Worm (Caenorhabditis elegans) whole organism, L4 larva: Measurements from ENCODE around the gene skr-19.

Source experiments
- F10B5.3 ChIP-seq: sonication (generic microtip); optimal IDR thresholded peaks from 2 replicates; lab custom pipeline; 2016; ENCODE audit warnings: mild to moderate bottlenecking, missing genetic modification characterization, missing compliant biosample characterization
- F26F4.8 ChIP-seq: fragments of 200-800 bp; sonication (Bioruptor generic); conservative IDR thresholded peaks from 2 replicates; pipeline ENCODE4 v1.3.6; 2022; ENCODE audit warnings: missing genetic modification characterization, missing compliant biosample characterization
- F49E8.2 ChIP-seq: sonication (generic microtip); optimal IDR thresholded peaks from 2 replicates; lab custom pipeline; 2016; ENCODE audit warnings: missing compliant biosample characterization, mild to moderate bottlenecking, missing genetic modification characterization, borderline replicate concordance
- Y48G9A.11 ChIP-seq: fragments of 200-800 bp; sonication (Bioruptor generic); IDR thresholded peaks from 2 replicates; pipeline ENCODE4 v1.3.6; 2022; ENCODE audit warnings: missing genetic modification reagents, missing genetic modification characterization, missing compliant biosample characterization
- ceh-32 ChIP-seq: sonication (generic microtip); optimal IDR thresholded peaks from 2 replicates; lab custom pipeline; 2016; ENCODE audit warnings: mild to moderate bottlenecking, missing genetic modification characterization, missing compliant biosample characterization; ENCODE audit not compliant: poor library complexity
- ceh-44 ChIP-seq: fragments of 200-800 bp; sonication (Bioruptor generic); IDR thresholded peaks from 2 replicates; pipeline ENCODE4 v1.3.6; 2022; ENCODE audit warnings: missing genetic modification reagents, missing genetic modification characterization, missing compliant biosample characterization
- ces-1 ChIP-seq: fragments of 150-350 bp; sonication (generic microtip); optimal IDR thresholded peaks from 4 replicates; lab custom pipeline; 2014; ENCODE audit warnings: missing biosample characterization, missing genetic modification reagents, missing genetic modification characterization
- daf-12 ChIP-seq: fragments of 150-350 bp; optimal IDR thresholded peaks from 2 replicates; lab custom pipeline; 2014; ENCODE audit warnings: missing biosample characterization, missing genetic modification reagents, missing genetic modification characterization
- dmd-9 ChIP-seq: fragments of 200-800 bp; sonication (Bioruptor generic); IDR thresholded peaks from 2 replicates; pipeline ENCODE4 v1.3.6; 2022; ENCODE audit warnings: missing genetic modification reagents, missing genetic modification characterization, missing compliant biosample characterization
- duxl-1 ChIP-seq: sonication (generic microtip); optimal IDR thresholded peaks from 2 replicates; lab custom pipeline; 2016; ENCODE audit warnings: mild to moderate bottlenecking, missing genetic modification characterization, moderate library complexity, missing compliant biosample characterization; ENCODE audit not compliant: poor library complexity
- dve-1 ChIP-seq: sonication (generic microtip); optimal IDR thresholded peaks from 2 replicates; lab custom pipeline; 2017; ENCODE audit warnings: antibody characterized with exemption, mild to moderate bottlenecking, missing genetic modification characterization, missing compliant biosample characterization; ENCODE audit not compliant: insufficient read depth
- egl-43 ChIP-seq: fragments of 200-800 bp; sonication (Bioruptor generic); IDR thresholded peaks from 2 replicates; pipeline ENCODE4 v1.3.6; 2022; ENCODE audit warnings: missing genetic modification reagents, missing genetic modification characterization, missing compliant biosample characterization
- fos-1 ChIP-seq: fragments of 150-350 bp; optimal IDR thresholded peaks from 2 replicates; lab custom pipeline; 2014; ENCODE audit warnings: missing biosample characterization, missing genetic modification characterization
- gei-8 ChIP-seq: fragments of 200-800 bp; sonication (Bioruptor generic); optimal IDR thresholded peaks from 2 replicates; lab custom pipeline; 2018; ENCODE audit warnings: mild to moderate bottlenecking, missing genetic modification characterization, missing compliant biosample characterization
- jun-1 ChIP-seq: fragments of 150-350 bp; optimal IDR thresholded peaks from 2 replicates; lab custom pipeline; 2014; ENCODE audit warnings: missing biosample characterization, missing genetic modification reagents, missing genetic modification characterization
- lin-29 ChIP-seq: fragments of 200-800 bp; sonication (Bioruptor generic); IDR thresholded peaks from 2 replicates; pipeline ENCODE4 v1.3.6; 2022; ENCODE audit warnings: missing genetic modification reagents, missing genetic modification characterization, missing compliant biosample characterization
- lir-3 ChIP-seq: sonication (generic microtip); optimal IDR thresholded peaks from 2 replicates; lab custom pipeline; 2016; ENCODE audit warnings: mild to moderate bottlenecking, missing genetic modification characterization, missing compliant biosample characterization
- nhr-25 ChIP-seq: sonication (generic microtip); optimal IDR thresholded peaks from 2 replicates; lab custom pipeline; 2017; ENCODE audit warnings: missing genetic modification characterization, mild to moderate bottlenecking, missing compliant biosample characterization, antibody characterized with exemption, moderate library complexity, borderline replicate concordance; ENCODE audit not compliant: insufficient read depth
- nhr-41 ChIP-seq: fragments of 200-800 bp; sonication (Bioruptor generic); IDR thresholded peaks from 2 replicates; pipeline ENCODE4 v1.3.6; 2022; ENCODE audit warnings: missing genetic modification reagents, missing genetic modification characterization, missing compliant biosample characterization
- nhr-6 ChIP-seq: fragments of 150-350 bp; optimal IDR thresholded peaks from 2 replicates; lab custom pipeline; 2014; ENCODE audit warnings: missing biosample characterization, missing genetic modification characterization
- php-3 ChIP-seq: fragments of 200-800 bp; sonication (Bioruptor generic); IDR thresholded peaks from 2 replicates; pipeline ENCODE4 v1.3.6; 2022; ENCODE audit warnings: missing genetic modification reagents, missing genetic modification characterization, missing compliant biosample characterization
- spr-1 ChIP-seq: sonication (generic microtip); optimal IDR thresholded peaks from 2 replicates; lab custom pipeline; 2016; ENCODE audit warnings: mild to moderate bottlenecking, missing genetic modification characterization, missing compliant biosample characterization
- tra-1 ChIP-seq: fragments of 200-800 bp; sonication (Bioruptor generic); IDR thresholded peaks from 2 replicates; pipeline ENCODE4 v1.3.6; 2022; ENCODE audit warnings: missing genetic modification reagents, missing genetic modification characterization, missing compliant biosample characterization
- unc-130 ChIP-seq: sonication (generic microtip); optimal IDR thresholded peaks from 2 replicates; lab custom pipeline; 2016; ENCODE audit warnings: missing genetic modification reagents, missing genetic modification characterization, missing compliant biosample characterization
- unc-39 ChIP-seq: sonication (generic microtip); optimal IDR thresholded peaks from 2 replicates; lab custom pipeline; 2017; ENCODE audit warnings: missing biosample characterization, missing genetic modification characterization
- unc-62 ChIP-seq, 3 experiments: fragments of 150-350 bp in 1 of 3; sonication (generic microtip); optimal IDR thresholded peaks in 2 of 3; peaks in 1 of 3; 1 replicate in 1 of 3; 2 replicates in 2 of 3; lab custom pipeline; 2014 to 2017; ENCODE audit warnings: missing biosample characterization in 3 of 3, missing genetic modification characterization in 3 of 3, missing genetic modification reagents in 3 of 3, missing genotype in 1 of 3
- vab-7 ChIP-seq: fragments of 200-800 bp; sonication (Bioruptor generic); IDR thresholded peaks from 2 replicates; pipeline ENCODE4 v1.3.6; 2022; ENCODE audit warnings: missing genetic modification reagents, missing genetic modification characterization, missing compliant biosample characterization
- zip-2 ChIP-seq: fragments of 150-350 bp; optimal IDR thresholded peaks from 2 replicates; lab custom pipeline; 2014; ENCODE audit warnings: missing biosample characterization, missing genetic modification characterization

skr-19 gene

ce11 chrX:13182012-13182411 lies 42.5 kb downstream of the skr-19 start (continued):
- no peak for TF ChIP-seq dve-1 (tag; lab: Kevin White, UChicago)

DNA sequence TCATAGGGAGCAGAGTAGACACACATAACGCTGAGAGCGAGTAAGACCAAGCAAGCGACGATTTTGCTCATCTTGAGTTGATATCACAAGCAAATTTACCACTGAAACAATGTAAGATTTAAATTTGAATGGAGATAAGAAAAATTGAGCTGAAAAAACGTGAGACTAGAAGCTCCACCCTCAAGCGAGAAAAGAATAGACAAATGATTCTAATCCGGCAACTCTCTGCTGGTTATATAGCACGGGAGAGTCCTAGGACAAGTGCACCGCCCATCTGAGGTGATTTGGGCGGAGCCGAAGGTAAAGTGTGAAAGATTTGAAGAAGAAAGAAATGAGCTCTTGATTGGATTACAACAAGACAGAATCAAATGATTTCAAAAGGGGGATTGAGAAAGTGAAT lies 46.2 kb downstream of the skr-19 start, which contains the start of gene nlp-3:
TSS of gene nlp-3 (minus strand) at position 101 of the 400 bp plus-strand sequence.
- TF ChIP-seq ceh-32 (tag; lab: Kevin White, UChicago) (no peak), daf-12 (no peak), ces-1 (no peak), egl-43 (GFP tag; lab: Robert Waterston, UW) (no peak), unc-62 (GFP tag; optimal IDR thresholded peaks at IDR 0.05 in 1 of 2; lab: Kevin White, UChicago) (no peak), unc-62 (tag; optimal IDR thresholded peaks at IDR 0.05; lab: Kevin White, UChicago) (no peak), lir-3 (tag; lab: Kevin White, UChicago) (no peak), gei-8 (GFP tag; lab: Kevin White, UChicago) (no peak), duxl-1 (tag; lab: Kevin White, UChicago) (no peak), spr-1 (no peak), dmd-9 (GFP tag; lab: Robert Waterston, UW) (no peak), zip-2 (tag; lab: Kevin White, UChicago) (no peak), F10B5.3 (no peak), unc-130 (GFP tag; lab: Kevin White, UChicago) (no peak), F26F4.8 (GFP tag; lab: Robert Waterston, UW) (no peak), lin-29 (no peak), nhr-25 (tag; lab: Kevin White, UChicago) (no peak), unc-39 (tag; lab: Kevin White, UChicago) (no peak)

DNA sequence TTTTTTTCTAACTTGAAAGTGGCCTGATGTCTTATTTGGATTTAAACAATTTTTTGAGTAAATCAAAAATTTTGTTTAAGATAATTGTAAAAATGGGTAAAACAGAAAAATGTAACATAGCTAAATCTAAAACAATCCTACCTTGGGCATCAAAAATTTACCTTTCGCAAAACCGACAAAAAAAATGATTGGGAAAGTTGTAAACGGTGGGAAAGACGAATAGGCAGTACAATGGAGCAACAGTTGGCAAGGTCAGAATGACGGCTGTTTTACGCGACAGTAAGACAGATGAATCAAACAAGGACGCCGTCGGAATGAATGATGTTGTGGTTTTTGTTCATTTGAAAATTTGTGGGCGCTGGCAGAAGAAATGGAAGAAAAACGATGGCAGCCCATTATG lies 50.1 kb downstream of the skr-19 start:
- no peak for TF ChIP-seq ces-1
- TF ChIP-seq php-3 (GFP tag; lab: Robert Waterston, UW): no peak
- no peak for TF ChIP-seq tra-1 (GFP tag; lab: Robert Waterston, UW)
- TF ChIP-seq Y48G9A.11 (GFP tag; lab: Robert Waterston, UW): no peak
- TF ChIP-seq fos-1 (tag; lab: Kevin White, UChicago): no peak
- TF ChIP-seq vab-7 (GFP tag; lab: Robert Waterston, UW): no peak
- no peak for TF ChIP-seq F49E8.2
- TF ChIP-seq nhr-6 (tag; lab: Kevin White, UChicago): no peak
- no peak for TF ChIP-seq jun-1 (tag; lab: Kevin White, UChicago)
- TF ChIP-seq nhr-41: no peak
- no peak for TF ChIP-seq ceh-44
